Worm (Caenorhabditis elegans): ENCODE data around the gene srx-5.

DNA sequence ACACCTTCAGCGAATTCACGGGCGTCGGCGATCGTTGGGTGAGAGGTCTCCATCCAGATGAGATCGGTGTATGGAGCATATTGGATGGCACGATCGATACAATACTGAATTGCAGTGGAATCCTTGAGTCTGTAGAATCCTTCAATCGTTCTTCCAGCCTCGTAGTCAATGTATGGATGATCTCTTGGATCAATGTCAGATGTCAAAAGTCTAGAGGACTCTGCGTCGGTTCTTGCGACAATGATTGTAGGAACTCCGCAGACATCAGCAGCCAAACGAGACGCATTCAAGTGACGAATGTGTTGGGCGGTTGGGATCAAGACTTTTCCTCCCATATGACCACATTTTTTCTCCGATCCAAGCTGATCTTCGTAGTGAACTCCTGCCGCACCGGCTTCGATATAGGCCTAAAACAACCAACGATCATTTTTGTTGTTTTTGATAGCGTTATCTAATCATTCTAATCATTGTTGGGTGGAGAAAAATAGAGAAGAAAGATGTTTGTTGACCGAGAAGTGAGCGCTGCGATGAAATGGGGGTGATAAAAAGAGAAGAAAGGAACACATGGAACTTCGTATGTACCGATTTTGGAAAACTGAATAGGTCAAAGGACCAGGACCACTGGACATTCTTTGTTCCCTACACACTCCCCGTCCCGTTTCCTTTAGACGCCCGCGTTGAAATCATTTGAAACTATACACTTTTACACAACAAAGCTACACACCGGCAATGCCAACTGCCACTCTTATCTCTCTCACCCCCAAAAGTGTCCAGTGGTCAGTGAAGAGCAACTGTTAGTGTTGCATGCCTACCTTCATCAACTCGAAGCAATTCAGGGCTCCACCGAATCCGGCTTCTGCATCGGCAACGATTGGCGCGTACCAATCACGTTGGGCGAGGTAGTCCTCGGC is 26.9 kb downstream of the srx-5 start:
- TF ChIP-seq W03F9.2 (tag; optimal IDR thresholded peaks at IDR 0.05), result no peak
- TF ChIP-seq dao-5 (tag; optimal IDR thresholded peaks at IDR 0.05), result no peak
- TF ChIP-seq him-1 (tag; optimal IDR thresholded peaks at IDR 0.05), result no peak
